Worm (Caenorhabditis elegans): ENCODE measurements around the gene rnst-2.

- TF ChIP-seq ceh-19 (GFP tag; optimal IDR thresholded peaks at IDR 0.05) (no peak), T23F11.4 (GFP tag; optimal IDR thresholded peaks at IDR 0.05) (no peak), pha-4 (tag; optimal IDR thresholded peaks at IDR 0.05) (no peak), pat-9 (tag; optimal IDR thresholded peaks at IDR 0.05) (no peak), pqm-1 (tag; optimal IDR thresholded peaks at IDR 0.05) (no peak), ceh-2 (tag; optimal IDR thresholded peaks at IDR 0.05) (no peak), fkh-6 (tag; optimal IDR thresholded peaks at IDR 0.05) (no peak), nhr-11 (tag; optimal IDR thresholded peaks at IDR 0.05) (no peak), K02D7.2 (tag; optimal IDR thresholded peaks at IDR 0.05) (no peak), ets-4 (tag; optimal IDR thresholded peaks at IDR 0.05) (no peak), ceh-34 (tag; optimal IDR thresholded peaks at IDR 0.05) (no peak), lin-11 (tag; optimal IDR thresholded peaks at IDR 0.05) (no peak)
Observed at ce11 chrV:1017196-1017595, 44.2 kb upstream of the rnst-2 start.
